Worm (Caenorhabditis elegans): Measurements from ENCODE around the gene Y66D12A.3.

Gene Y66D12A.3

DNA sequence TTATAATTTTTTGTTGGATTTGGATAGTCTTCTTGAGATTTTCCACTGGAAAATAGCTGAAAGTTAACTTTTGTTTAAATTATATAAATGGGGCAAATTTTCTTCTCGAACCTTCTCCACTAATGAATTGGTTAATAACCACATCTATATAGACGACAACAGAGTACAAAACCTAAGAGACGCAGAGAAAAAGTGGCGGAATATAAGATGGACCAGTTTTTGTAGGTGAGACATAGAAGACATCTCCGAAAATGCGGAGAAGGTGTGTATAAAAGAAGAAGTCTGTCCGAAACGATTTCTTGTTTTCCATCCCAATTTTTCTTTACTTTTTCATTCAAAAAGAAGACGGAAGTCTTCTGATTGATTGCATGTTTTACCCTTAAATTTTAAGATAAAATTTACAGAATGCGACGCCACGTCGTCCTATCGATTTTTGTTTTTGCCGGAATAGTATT, 35.9 kb downstream of the Y66D12A.3 start, which contains the start of gene gly-8:
Gene gly-8 (plus strand): TSS at position 405 of the 455 bp plus-strand sequence.
- TF ChIP-seq mdl-1 (tag; optimal IDR thresholded peaks at IDR 0.05) (no peak), hmg-11 (tag; optimal IDR thresholded peaks at IDR 0.05) (no peak), nhr-23 (tag; optimal IDR thresholded peaks at IDR 0.05) (peak; percentile 72), zag-1 (tag; optimal IDR thresholded peaks at IDR 0.05) (no peak), lsy-12 (tag; optimal IDR thresholded peaks at IDR 0.05) (no peak), nfya-1 (tag; optimal IDR thresholded peaks at IDR 0.05; ENCODE audit: insufficient read depth) (peak; percentile 27), tbx-2 (tag; optimal IDR thresholded peaks at IDR 0.05) (no peak), nhr-76 (tag; optimal IDR thresholded peaks at IDR 0.05) (no peak), ceh-16 (tag; optimal IDR thresholded peaks at IDR 0.05) (no peak), elt-2 (tag; optimal IDR thresholded peaks at IDR 0.05) (no peak), daf-12 (tag; optimal IDR thresholded peaks at IDR 0.05) (no peak), eor-1 (tag; optimal IDR thresholded peaks at IDR 0.05) (no peak), fkh-2 (tag; optimal IDR thresholded peaks at IDR 0.05) (no peak), ztf-11 (tag; optimal IDR thresholded peaks at IDR 0.05) (no peak), nhr-25 (tag; optimal IDR thresholded peaks at IDR 0.05) (peak; percentile 70), egl-5 (tag; optimal IDR thresholded peaks at IDR 0.05) (no peak), R02D3.7 (tag; optimal IDR thresholded peaks at IDR 0.05) (no peak), ama-1 (optimal IDR thresholded peaks at IDR 0.05) (no peak), elt-1 (tag; optimal IDR thresholded peaks at IDR 0.05) (no peak)

DNA sequence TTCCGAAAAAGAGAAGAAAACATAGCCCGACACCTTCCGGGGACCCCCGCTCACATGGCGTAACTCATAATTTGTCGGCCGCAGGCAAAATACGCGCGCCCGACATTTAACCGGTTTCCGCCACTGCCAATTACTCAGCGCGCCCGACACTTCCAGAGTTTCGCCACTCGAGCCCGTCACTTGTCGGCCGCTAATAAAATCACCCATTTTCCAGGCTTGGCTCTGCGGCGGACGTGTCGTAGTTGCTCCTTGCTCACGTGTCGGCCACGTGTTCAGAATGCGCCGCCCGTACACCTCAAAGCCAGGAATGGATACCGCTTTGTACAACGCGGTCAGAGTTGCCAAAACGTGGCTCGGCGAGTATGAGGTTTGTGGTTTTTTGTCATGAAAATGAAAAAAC, 38.6 kb downstream of the Y66D12A.3 start:
- TF ChIP-seq ama-1 (optimal IDR thresholded peaks at IDR 0.05) (peak; percentile 21), mml-1 (tag; optimal IDR thresholded peaks at IDR 0.05) (no peak)

- TF ChIP-seq egl-27 (tag; optimal IDR thresholded peaks at IDR 0.05) (no peak), nhr-237 (tag; optimal IDR thresholded peaks at IDR 0.05) (no peak), ztf-4 (tag; optimal IDR thresholded peaks at IDR 0.05) (no peak), lin-39 (tag; optimal IDR thresholded peaks at IDR 0.05) (no peak), nhr-67 (tag; optimal IDR thresholded peaks at IDR 0.05) (no peak), lsy-12 (tag; optimal IDR thresholded peaks at IDR 0.05) (no peak), fos-1 (tag; optimal IDR thresholded peaks at IDR 0.05) (no peak), ceh-28 (tag; optimal IDR thresholded peaks at IDR 0.05) (no peak), skn-1 (tag; optimal IDR thresholded peaks at IDR 0.05) (no peak), hmg-11 (tag; optimal IDR thresholded peaks at IDR 0.05) (no peak), elt-1 (tag; optimal IDR thresholded peaks at IDR 0.05) (no peak), mml-1 (tag; optimal IDR thresholded peaks at IDR 0.05) (no peak)
Observed at ce11 chrIII:11629354-11629753, 40.3 kb downstream of the Y66D12A.3 start, which contains the start of gene Y66A7A.7. Y66A7A.7 (minus strand) TSS chrIII:11629454.

DNA sequence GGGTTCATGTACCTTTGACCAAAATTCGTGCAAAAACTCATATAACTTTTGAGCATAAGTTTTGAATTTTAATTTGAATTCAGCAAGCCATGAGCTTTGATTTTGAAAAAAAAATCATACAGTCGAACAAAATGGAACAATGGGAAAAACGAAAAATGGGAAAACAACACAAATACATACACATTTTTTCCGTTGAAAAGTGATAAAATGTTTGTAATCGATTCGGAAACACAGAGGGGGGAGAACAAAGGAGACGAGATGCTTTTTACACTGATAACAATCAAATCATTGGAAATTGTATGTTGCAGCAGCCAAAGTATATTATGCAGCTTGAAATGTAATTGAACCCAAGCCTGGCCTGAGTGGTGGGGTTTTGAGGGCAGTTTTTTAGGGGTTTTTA, 42.1 kb downstream of the Y66D12A.3 start:
- no peak for TF ChIP-seq nhr-76 (tag; optimal IDR thresholded peaks at IDR 0.05)
- peak; percentile 46 for TF ChIP-seq elt-2 (tag; optimal IDR thresholded peaks at IDR 0.05)
- peak; percentile 56 for TF ChIP-seq pqm-1 (tag; optimal IDR thresholded peaks at IDR 0.05)
- no peak for TF ChIP-seq tbx-2 (tag; optimal IDR thresholded peaks at IDR 0.05)
- no peak for TF ChIP-seq snpc-4 (tag; optimal IDR thresholded peaks at IDR 0.05)

- no peak for TF ChIP-seq ceh-28 (tag; optimal IDR thresholded peaks at IDR 0.05)
- peak; percentile 51 for TF ChIP-seq nhr-23 (tag; optimal IDR thresholded peaks at IDR 0.05)
Observed at ce11 chrIII:11632376-11632775, 43.4 kb downstream of the Y66D12A.3 start.

DNA sequence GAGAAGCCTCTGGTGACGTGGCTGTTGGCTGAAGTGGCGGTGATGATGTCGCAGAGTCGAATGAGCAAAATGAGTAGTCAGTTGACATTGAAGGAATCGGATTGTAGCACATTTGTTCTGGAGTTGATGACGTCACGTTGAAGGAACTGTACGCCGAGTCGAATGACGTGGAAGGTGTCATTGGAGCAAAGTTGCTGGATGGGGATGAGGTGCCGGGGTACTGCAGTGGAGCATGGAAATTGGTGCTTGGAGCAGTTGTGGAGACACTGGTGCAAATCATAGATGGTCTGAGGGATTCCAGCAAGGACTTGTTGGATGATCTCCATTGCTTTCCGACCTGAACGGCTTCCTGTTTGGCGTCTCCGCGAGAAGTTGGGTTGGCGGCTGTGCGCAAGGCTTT, 44.4 kb downstream of the Y66D12A.3 start:
- no peak for TF ChIP-seq ceh-28 (tag; optimal IDR thresholded peaks at IDR 0.05)
- no peak for TF ChIP-seq ama-1 (optimal IDR thresholded peaks at IDR 0.05)
- TF ChIP-seq unc-62 (GFP tag; optimal IDR thresholded peaks at IDR 0.05), result no peak
- TF ChIP-seq eor-1 (tag; optimal IDR thresholded peaks at IDR 0.05), result no peak
- TF ChIP-seq lin-15B (tag; optimal IDR thresholded peaks at IDR 0.05), result no peak
- no peak for TF ChIP-seq daf-12 (tag; optimal IDR thresholded peaks at IDR 0.05)
- TF ChIP-seq mdl-1 (tag; optimal IDR thresholded peaks at IDR 0.05), result no peak
- TF ChIP-seq lin-39 (tag; optimal IDR thresholded peaks at IDR 0.05), result no peak
- TF ChIP-seq nfya-1 (tag; optimal IDR thresholded peaks at IDR 0.05; ENCODE audit: insufficient read depth), result no peak
- TF ChIP-seq aly-2 (tag; optimal IDR thresholded peaks at IDR 0.05), result no peak
- no peak for TF ChIP-seq nhr-237 (tag; optimal IDR thresholded peaks at IDR 0.05)
- no peak for TF ChIP-seq pqm-1 (tag; optimal IDR thresholded peaks at IDR 0.05)

Data from whole organism, L3 larva.